Worm (Caenorhabditis elegans) whole organism, mixed stage, embryonic: ENCODE measurements around the gene emb-4.

Experiments
- blmp-1 ChIP-seq: fragments of 150-350 bp; optimal IDR thresholded peaks from 2 replicates; lab custom pipeline; 2014; ENCODE audit warnings: missing biosample characterization, missing genetic modification characterization
- cnd-1 ChIP-seq: fragments of 200-800 bp; sonication (Bioruptor generic); optimal IDR thresholded peaks from 2 replicates; lab custom pipeline; 2018; ENCODE audit warnings: mild to moderate bottlenecking, missing genetic modification characterization, missing compliant biosample characterization
- elt-1 ChIP-seq: sonication (generic microtip); optimal IDR thresholded peaks from 2 replicates; lab custom pipeline; 2017; ENCODE audit warnings: missing genetic modification characterization, mild to moderate bottlenecking, missing compliant biosample characterization, antibody characterized with exemption, moderate library complexity, borderline replicate concordance; ENCODE audit not compliant: insufficient read depth
- elt-3 ChIP-seq: fragments of 150-350 bp; optimal IDR thresholded peaks from 2 replicates; lab custom pipeline; 2014; ENCODE audit warnings: missing biosample characterization, missing genetic modification characterization
- ham-2 ChIP-seq: fragments of 200-800 bp; sonication (Bioruptor generic); optimal IDR thresholded peaks from 2 replicates; lab custom pipeline; 2018; ENCODE audit warnings: mild to moderate bottlenecking, missing genetic modification characterization, missing compliant biosample characterization
- lin-13 ChIP-seq: fragments of 150-350 bp; optimal IDR thresholded peaks from 2 replicates; lab custom pipeline; 2014; ENCODE audit warnings: missing biosample characterization, missing genetic modification characterization
- mls-2 ChIP-seq: sonication (generic microtip); optimal IDR thresholded peaks from 2 replicates; lab custom pipeline; 2016; ENCODE audit warnings: mild to moderate bottlenecking, missing genetic modification characterization, moderate library complexity, missing compliant biosample characterization
- nhr-12 ChIP-seq: fragments of 150-350 bp; optimal IDR thresholded peaks from 2 replicates; lab custom pipeline; 2014; ENCODE audit warnings: missing biosample characterization, missing genetic modification characterization
- nhr-76 ChIP-seq: sonication (generic microtip); optimal IDR thresholded peaks from 2 replicates; lab custom pipeline; 2017; ENCODE audit warnings: missing biosample characterization, missing genetic modification characterization
- sptf-1 ChIP-seq: sonication (generic microtip); optimal IDR thresholded peaks from 2 replicates; lab custom pipeline; 2017; ENCODE audit warnings: mild to moderate bottlenecking, missing genetic modification characterization, moderate library complexity, missing compliant biosample characterization
- unc-39 ChIP-seq: fragments of 150-350 bp; optimal IDR thresholded peaks from 2 replicates; lab custom pipeline; 2014; ENCODE audit warnings: missing biosample characterization, missing genetic modification characterization
- unc-62 ChIP-seq: fragments of 150-350 bp; optimal IDR thresholded peaks from 2 replicates; lab custom pipeline; 2014; ENCODE audit warnings: missing biosample characterization, missing genetic modification reagents, missing genetic modification characterization

- TF ChIP-seq nhr-76 (tag; lab: Kevin White, UChicago) (no peak), unc-39 (no peak), ham-2 (GFP tag; lab: Kevin White, UChicago) (no peak), lin-13 (tag; lab: Kevin White, UChicago) (no peak), nhr-12 (tag; lab: Kevin White, UChicago) (no peak), elt-3 (tag; lab: Kevin White, UChicago) (no peak), cnd-1 (no peak), blmp-1 (tag; lab: Kevin White, UChicago) (no peak), sptf-1 (tag; lab: Kevin White, UChicago) (no peak), unc-62 (GFP tag; lab: Kevin White, UChicago) (no peak), elt-1 (tag; lab: Kevin White, UChicago) (no peak), mls-2 (tag; lab: Kevin White, UChicago) (no peak)
These were observed 83.4 kb downstream of the emb-4 start, which contains the start of gene C54E10.7 for ce11 chrV:18811360-18811759.
